Worm (Caenorhabditis elegans): ENCODE measurements around the gene syd-2.
A peak's percentile ranks its signal among the peaks of the same experiment; 100 is the strongest.

syd-2 gene

ce11 chrX:10534625-10535244, 20.3 kb downstream of the syd-2 start:
- TF ChIP-seq pes-1 (GFP tag; IDR thresholded peaks at IDR 0.05) (no peak), aly-1 (tag; optimal IDR thresholded peaks at IDR 0.05) (no peak), hmg-4 (GFP tag; optimal IDR thresholded peaks at IDR 0.05) (no peak), ets-7 (tag; optimal IDR thresholded peaks at IDR 0.05) (no peak), ceh-36 (tag; optimal IDR thresholded peaks at IDR 0.05) (no peak)

ce11 chrX:10533447-10533846, 21.6 kb downstream of the syd-2 start, which contains the start of gene glo-3:
TSS of gene glo-3 (plus strand) at chrX:10533699.
- TF ChIP-seq hnd-1 (tag; optimal IDR thresholded peaks at IDR 0.05) (no peak), scrt-1 (GFP tag; IDR thresholded peaks at IDR 0.05) (no peak), ets-7 (tag; optimal IDR thresholded peaks at IDR 0.05) (no peak), tra-4 (tag; optimal IDR thresholded peaks at IDR 0.05) (no peak), aly-1 (tag; optimal IDR thresholded peaks at IDR 0.05) (no peak), flt-1 (GFP tag; IDR thresholded peaks at IDR 0.05) (no peak), tbx-37 (GFP tag; conservative IDR thresholded peaks at IDR 0.05) (no peak), ceh-36 (tag; optimal IDR thresholded peaks at IDR 0.05) (no peak), ceh-13 (GFP tag; optimal IDR thresholded peaks at IDR 0.05) (no peak), ama-1 (optimal IDR thresholded peaks at IDR 0.05) (no peak), pes-1 (GFP tag; IDR thresholded peaks at IDR 0.05) (no peak), hmg-4 (GFP tag; optimal IDR thresholded peaks at IDR 0.05) (no peak), B0310.2 (tag; optimal IDR thresholded peaks at IDR 0.05) (no peak), hmbx-1 (tag; optimal IDR thresholded peaks at IDR 0.05) (no peak), sea-1 (GFP tag; conservative IDR thresholded peaks at IDR 0.05) (no peak)

DNA sequence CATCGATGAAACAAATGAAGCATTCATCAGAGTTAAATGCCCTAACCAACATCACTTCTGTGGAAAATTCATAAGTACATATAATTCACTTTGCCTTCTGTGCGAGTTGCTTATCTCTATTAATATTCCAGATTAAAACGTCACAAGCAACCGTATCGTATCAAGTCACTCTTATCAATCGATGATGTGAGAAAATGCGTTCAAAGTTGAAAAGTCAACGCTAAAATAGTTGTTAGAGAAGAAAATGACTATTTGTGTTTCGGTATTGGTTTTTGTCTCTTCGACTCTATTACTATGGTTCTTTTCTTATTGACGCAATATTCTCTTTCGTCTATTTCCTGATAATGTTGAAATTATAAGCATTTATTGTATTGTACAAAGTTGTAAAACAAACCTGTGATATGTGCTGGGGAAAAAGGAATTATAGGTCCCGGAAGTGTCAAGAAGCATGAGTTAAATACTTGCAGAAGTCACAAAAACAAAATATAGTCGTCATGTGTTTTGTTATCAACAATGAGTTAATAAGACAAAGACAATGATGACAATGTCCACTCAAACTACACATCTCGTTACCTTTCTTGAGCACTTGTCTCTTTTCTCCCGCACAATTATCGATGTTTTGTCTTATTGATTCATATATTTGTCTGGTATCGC, 22.7 kb downstream of the syd-2 start:
- TF ChIP-seq aly-1 (tag; optimal IDR thresholded peaks at IDR 0.05) (no peak), ama-1 (optimal IDR thresholded peaks at IDR 0.05) (no peak), sea-1 (GFP tag; conservative IDR thresholded peaks at IDR 0.05) (no peak), tra-4 (tag; optimal IDR thresholded peaks at IDR 0.05) (no peak), scrt-1 (GFP tag; IDR thresholded peaks at IDR 0.05) (no peak), ceh-13 (GFP tag; optimal IDR thresholded peaks at IDR 0.05) (no peak)

DNA sequence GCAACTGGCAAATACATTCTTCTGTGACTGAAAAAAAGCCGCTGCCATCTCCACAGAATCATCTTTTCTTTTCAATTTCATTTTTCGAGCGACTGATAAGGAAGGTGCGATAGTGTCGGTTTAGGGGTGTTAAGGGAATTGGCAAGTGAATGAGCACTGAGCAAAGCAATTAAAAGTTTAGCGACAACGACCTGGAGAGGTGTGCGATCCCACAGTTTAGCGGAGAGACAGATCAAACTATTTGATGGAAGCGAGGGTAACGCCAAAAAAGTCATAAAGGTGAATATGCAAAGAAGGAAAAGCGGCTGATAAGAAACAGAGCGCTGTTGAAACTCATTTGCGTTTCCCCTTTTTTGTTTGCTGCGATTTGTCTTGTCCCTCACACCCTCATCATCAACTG, 26.0 kb downstream of the syd-2 start, which contains the start of the genes F14F3.5 and slcf-1:
TSS of gene F14F3.5 (minus strand) at position 234 of the 400 bp plus-strand sequence.
TSS of gene slcf-1 (plus strand) at position 302 of the 400 bp plus-strand sequence.
- TF ChIP-seq hnd-1 (tag; optimal IDR thresholded peaks at IDR 0.05), result no peak
- TF ChIP-seq scrt-1 (GFP tag; IDR thresholded peaks at IDR 0.05), result no peak
- no peak for TF ChIP-seq hmg-4 (GFP tag; optimal IDR thresholded peaks at IDR 0.05)

DNA sequence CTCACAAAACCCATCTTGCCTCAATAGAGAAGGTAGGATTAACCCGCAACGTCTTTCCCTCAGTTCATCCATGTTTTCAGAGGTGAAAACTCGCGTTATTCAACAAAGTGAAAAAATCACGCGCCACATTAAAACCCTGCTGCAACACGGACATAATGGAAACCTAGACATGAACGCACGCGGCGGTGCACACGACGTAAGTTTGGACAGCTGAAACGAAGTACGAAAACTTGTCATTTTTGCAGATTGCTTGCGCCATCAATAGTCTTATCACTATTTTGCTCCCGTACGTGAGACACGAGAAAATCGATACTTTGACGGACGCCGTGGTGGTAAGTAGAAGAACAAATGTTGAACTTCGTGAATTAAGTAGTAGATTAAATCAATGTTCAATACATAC, 27.6 kb downstream of the syd-2 start:
- TF ChIP-seq flt-1 (GFP tag; IDR thresholded peaks at IDR 0.05), result no peak
- no peak for TF ChIP-seq tbx-11 (GFP tag; IDR thresholded peaks at IDR 0.05)
- no peak for TF ChIP-seq pes-1 (GFP tag; IDR thresholded peaks at IDR 0.05)
- no peak for TF ChIP-seq ets-7 (tag; optimal IDR thresholded peaks at IDR 0.05)
- TF ChIP-seq hmbx-1 (tag; optimal IDR thresholded peaks at IDR 0.05), result no peak

- TF ChIP-seq ama-1 (optimal IDR thresholded peaks at IDR 0.05) (no peak), sea-1 (GFP tag; conservative IDR thresholded peaks at IDR 0.05) (no peak), hmg-4 (GFP tag; optimal IDR thresholded peaks at IDR 0.05) (peak; percentile 49), tbx-11 (GFP tag; IDR thresholded peaks at IDR 0.05) (0 out of 2 replicates have a peak, but pooled peaks have one; percentile 19), scrt-1 (GFP tag; IDR thresholded peaks at IDR 0.05) (0 out of 2 replicates have a peak, but pooled peaks have one; percentile 34), F13C5.2 (tag; optimal IDR thresholded peaks at IDR 0.05) (peak; percentile 45)
Observed at ce11 chrX:10524483-10524948, 30.5 kb downstream of the syd-2 start, which contains the start of the genes mboa-7 and git-1. TSS of gene mboa-7 (minus strand) at chrX:10524565. TSS of gene git-1 (plus strand) at chrX:10524898.

DNA sequence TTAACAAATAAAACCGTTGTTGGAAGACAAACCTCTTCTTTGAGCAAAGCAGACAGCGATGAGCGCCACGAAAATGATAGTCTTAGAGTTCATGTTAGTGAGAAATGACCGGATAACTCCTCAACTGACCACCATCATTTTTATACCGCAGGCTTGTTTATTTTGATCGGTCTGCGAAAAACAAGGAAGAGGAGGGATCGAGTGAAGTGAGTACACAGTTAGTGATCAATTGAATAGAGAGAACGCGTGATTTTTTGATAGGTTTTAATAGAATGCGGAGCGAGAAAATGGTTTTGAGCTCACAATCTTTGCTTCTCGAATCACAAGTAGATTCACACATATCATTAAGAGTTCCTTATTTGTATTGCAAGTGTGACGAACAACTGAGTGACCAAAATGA, 33.7 kb downstream of the syd-2 start, which contains the start of gene F14F3.4:
TSS of gene F14F3.4 (minus strand) at position 101 of the 400 bp plus-strand sequence.
- TF ChIP-seq B0310.2 (tag; optimal IDR thresholded peaks at IDR 0.05) (no peak), ets-7 (tag; optimal IDR thresholded peaks at IDR 0.05) (no peak), hmbx-1 (tag; optimal IDR thresholded peaks at IDR 0.05) (no peak), F13C5.2 (tag; optimal IDR thresholded peaks at IDR 0.05) (no peak), pes-1 (GFP tag; IDR thresholded peaks at IDR 0.05) (no peak), flt-1 (GFP tag; IDR thresholded peaks at IDR 0.05) (no peak), sea-1 (GFP tag; conservative IDR thresholded peaks at IDR 0.05) (no peak), tbx-37 (GFP tag; conservative IDR thresholded peaks at IDR 0.05) (no peak), aly-1 (tag; optimal IDR thresholded peaks at IDR 0.05) (no peak), tbx-11 (GFP tag; IDR thresholded peaks at IDR 0.05) (no peak), hmg-4 (GFP tag; optimal IDR thresholded peaks at IDR 0.05) (no peak), hnd-1 (tag; optimal IDR thresholded peaks at IDR 0.05) (no peak), scrt-1 (GFP tag; IDR thresholded peaks at IDR 0.05) (no peak), ceh-13 (GFP tag; optimal IDR thresholded peaks at IDR 0.05) (no peak), ama-1 (optimal IDR thresholded peaks at IDR 0.05) (no peak), tra-4 (tag; optimal IDR thresholded peaks at IDR 0.05) (no peak), ceh-36 (tag; optimal IDR thresholded peaks at IDR 0.05) (no peak)

DNA sequence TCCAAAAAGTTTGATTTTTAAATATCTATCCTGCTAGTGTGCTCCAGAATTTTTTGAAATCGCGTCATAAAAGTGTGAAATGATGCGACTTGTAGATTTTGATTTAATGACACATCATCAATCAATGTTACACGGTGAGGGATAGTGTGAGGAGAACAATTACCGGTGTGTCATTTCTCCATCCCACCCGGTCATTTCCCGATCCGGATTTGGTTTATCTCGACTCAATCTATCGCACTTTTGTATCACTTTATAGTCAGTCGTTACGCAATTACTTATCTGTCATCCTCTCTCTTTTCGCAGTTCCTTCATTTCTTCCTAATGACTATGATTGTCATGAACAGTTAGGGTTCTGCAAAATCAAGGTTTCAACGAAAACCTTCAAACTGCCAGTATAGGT, 34.9 kb downstream of the syd-2 start:
- TF ChIP-seq ceh-36 (tag; optimal IDR thresholded peaks at IDR 0.05), result no peak
